Worm (Caenorhabditis elegans) whole organism, late embryonic: ENCODE data around the gene F08C6.5.

Experiments used
- C38D4.7 ChIP-seq: fragments of 200-800 bp; sonication (Bioruptor generic); optimal IDR thresholded peaks from 2 replicates; lab custom pipeline; 2018; ENCODE audit warnings: mild to moderate bottlenecking, missing genetic modification characterization, moderate library complexity, missing compliant biosample characterization
- ama-1 ChIP-seq: fragments of 150-350 bp; optimal IDR thresholded peaks from 2 replicates; lab custom pipeline; 2014
- ceh-14 ChIP-seq: sonication (generic microtip); optimal IDR thresholded peaks from 2 replicates; lab custom pipeline; 2016; ENCODE audit warnings: missing genotype, missing genetic modification characterization, missing compliant biosample characterization
- dve-1 ChIP-seq: sonication (generic microtip); optimal IDR thresholded peaks from 2 replicates; lab custom pipeline; 2017; ENCODE audit warnings: antibody characterized with exemption, mild to moderate bottlenecking, missing genetic modification characterization, missing compliant biosample characterization
- elt-2 ChIP-seq: sonication (generic microtip); optimal IDR thresholded peaks from 2 replicates; lab custom pipeline; 2016; ENCODE audit warnings: missing genetic modification reagents, missing genetic modification characterization, missing compliant biosample characterization
- fkh-10 ChIP-seq: fragments of 150-350 bp; optimal IDR thresholded peaks from 2 replicates; lab custom pipeline; 2014; ENCODE audit warnings: missing biosample characterization, missing genetic modification reagents, missing genetic modification characterization
- lim-6 ChIP-seq: sonication (generic microtip); optimal IDR thresholded peaks from 2 replicates; lab custom pipeline; 2016; ENCODE audit warnings: missing genetic modification characterization, missing compliant biosample characterization
- pha-4 ChIP-seq: fragments of 150-350 bp; optimal IDR thresholded peaks from 2 replicates; lab custom pipeline; 2018; ENCODE audit warnings: missing biosample characterization, missing genetic modification reagents, missing genetic modification characterization
- pqm-1 ChIP-seq: sonication (generic microtip); optimal IDR thresholded peaks from 2 replicates; lab custom pipeline; 2016; ENCODE audit warnings: missing genetic modification characterization, missing compliant biosample characterization
- ref-2 ChIP-seq: sonication (generic microtip); optimal IDR thresholded peaks from 2 replicates; lab custom pipeline; 2016; ENCODE audit warnings: missing genetic modification characterization, missing compliant biosample characterization
- tbx-7 ChIP-seq: sonication (generic microtip); optimal IDR thresholded peaks from 2 replicates; lab custom pipeline; 2016; ENCODE audit warnings: missing genotype, missing genetic modification characterization, missing compliant biosample characterization

DNA sequence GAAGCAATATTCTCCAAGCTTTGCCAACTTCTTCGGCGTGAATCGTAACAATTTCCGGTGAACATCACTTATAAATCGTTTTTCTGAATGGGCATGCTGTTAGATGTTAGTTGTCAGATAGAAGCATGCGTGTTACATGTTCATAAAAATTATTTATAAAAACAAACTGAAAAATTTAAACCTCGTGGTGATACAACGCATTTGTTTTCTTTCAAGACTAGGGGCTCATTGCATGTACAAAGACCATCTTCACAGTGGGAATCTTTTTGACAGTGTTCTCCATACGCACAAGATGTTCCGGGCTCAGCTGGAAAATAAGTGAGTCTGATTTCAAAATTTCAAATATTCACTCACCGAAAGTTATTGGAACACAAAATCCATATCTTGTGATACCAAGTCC lies 46.5 kb upstream of the F08C6.5 start:
- TF ChIP-seq C38D4.7 (GFP tag; lab: Kevin White, UChicago) (no peak), ama-1 (lab: Kevin White, UChicago) (no peak), ref-2 (tag; lab: Kevin White, UChicago) (no peak), lim-6 (tag; lab: Kevin White, UChicago) (no peak), dve-1 (tag; lab: Kevin White, UChicago) (no peak), tbx-7 (no peak), fkh-10 (GFP tag; lab: Kevin White, UChicago) (no peak), elt-2 (tag; lab: Kevin White, UChicago) (no peak), pha-4 (tag; lab: Kevin White, UChicago) (no peak), ceh-14 (no peak), pqm-1 (tag; lab: Kevin White, UChicago) (no peak)
